Fruit fly (Drosophila melanogaster) whole organism, adult: ENCODE results near the gene klar.

Experiments used
- CG14711 ChIP-seq: fragments of 200-800 bp; sonication (Bioruptor generic); optimal IDR thresholded peaks from 2 replicates; lab custom pipeline; 2018; ENCODE audit warnings: missing biosample characterization, mild to moderate bottlenecking, missing genetic modification characterization, moderate library complexity
- CG1620 ChIP-seq: fragments of 200-800 bp; sonication (Bioruptor generic); optimal IDR thresholded peaks from 2 replicates; lab custom pipeline; 2016; ENCODE audit warnings: missing biosample characterization, missing genetic modification characterization
- CG5204 ChIP-seq: fragments of 200-800 bp; sonication (Bioruptor generic); optimal IDR thresholded peaks from 2 replicates; lab custom pipeline; 2016; ENCODE audit warnings: missing biosample characterization, missing genetic modification characterization
- CG7045 ChIP-seq: fragments of 200-800 bp; sonication (Bioruptor generic); optimal IDR thresholded peaks from 2 replicates; lab custom pipeline; 2017; ENCODE audit warnings: missing biosample characterization, mild to moderate bottlenecking, missing genetic modification characterization

DNA sequence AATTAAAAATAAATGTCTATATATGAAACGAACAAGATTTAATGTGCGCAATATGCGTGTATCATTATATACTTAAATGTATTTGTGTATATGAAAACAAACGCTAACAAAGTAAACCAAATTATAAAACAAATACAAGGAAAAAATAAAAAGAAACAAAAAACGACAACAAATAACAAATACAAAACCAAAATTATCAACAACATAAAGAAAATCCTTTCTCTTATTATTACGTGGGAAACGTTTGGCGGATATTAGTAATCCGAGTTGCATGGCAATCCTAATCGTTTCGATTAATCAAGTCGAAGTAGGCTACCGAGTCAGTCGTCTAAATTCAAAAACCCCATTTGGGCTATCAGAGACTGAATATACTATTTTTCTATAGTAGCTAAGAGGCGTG lies 40.6 kb upstream of the klar start, which contains the start of gene Ppm1:
- TF ChIP-seq CG7045 (GFP tag; lab: Kevin White, UChicago) (no peak), CG5204 (GFP tag; lab: Kevin White, UChicago) (no peak), CG1620 (GFP tag; lab: Kevin White, UChicago) (no peak), CG14711 (tag; lab: Kevin White, UChicago) (no peak)
